Fruit fly (Drosophila melanogaster) whole organism, embryonic: ENCODE results near the gene Fatp1.

ENCODE experiments used
- Abd-B ChIP-seq: fragments of 200-800 bp; sonication (Bioruptor generic); optimal IDR thresholded peaks from 2 replicates; lab custom pipeline; 2018; ENCODE audit warnings: missing biosample characterization, mild to moderate bottlenecking, missing genetic modification characterization, moderate library complexity
- Aef1 ChIP-seq: fragments of 200-800 bp; sonication (Bioruptor generic); IDR thresholded peaks from 3 replicates; pipeline ENCODE4 v1.3.6; 2022; ENCODE audit warnings: missing biosample characterization, missing genetic modification characterization
- Antp ChIP-seq: fragments of 200-800 bp; sonication (Bioruptor generic); optimal IDR thresholded peaks from 3 replicates; lab custom pipeline; 2016; ENCODE audit warnings: missing biosample characterization, missing genetic modification characterization
- Bdp1 ChIP-seq: fragments of 200-800 bp; sonication (Bioruptor generic); optimal IDR thresholded peaks from 3 replicates; lab custom pipeline; 2016; ENCODE audit warnings: missing biosample characterization, missing genetic modification characterization
- Blimp-1 ChIP-seq: fragments of 200-800 bp; sonication (Bioruptor generic); optimal IDR thresholded peaks from 3 replicates; lab custom pipeline; 2018; ENCODE audit warnings: missing biosample characterization, missing genetic modification characterization, mild to moderate bottlenecking, moderate library complexity, missing genetic modification reagents
- CG10979 ChIP-seq: fragments of 200-800 bp; sonication (Bioruptor generic); optimal IDR thresholded peaks from 2 replicates; lab custom pipeline; 2018; ENCODE audit warnings: missing biosample characterization, mild to moderate bottlenecking, missing genetic modification characterization, moderate library complexity
- CG12104 ChIP-seq: fragments of 200-800 bp; sonication (Bioruptor generic); optimal IDR thresholded peaks from 3 replicates; lab custom pipeline; 2016; ENCODE audit warnings: missing biosample characterization, missing genetic modification characterization
- CG13123 ChIP-seq: fragments of 200-800 bp; sonication (Bioruptor generic); optimal IDR thresholded peaks from 2 replicates; lab custom pipeline; 2016; ENCODE audit warnings: missing biosample characterization, missing genetic modification characterization
- CG13775 ChIP-seq: fragments of 200-800 bp; sonication (Bioruptor generic); optimal IDR thresholded peaks from 3 replicates; lab custom pipeline; 2017; ENCODE audit warnings: missing biosample characterization, mild to moderate bottlenecking, missing genetic modification characterization
- CG17328 ChIP-seq: fragments of 200-800 bp; sonication (Bioruptor generic); IDR thresholded peaks from 2 replicates; pipeline ENCODE4 v1.3.6; 2022; ENCODE audit warnings: missing biosample characterization, missing genetic modification characterization
- CG17385 ChIP-seq: fragments of 200-800 bp; sonication (Bioruptor generic); optimal IDR thresholded peaks from 3 replicates; lab custom pipeline; 2018; ENCODE audit warnings: missing biosample characterization, mild to moderate bottlenecking, missing genetic modification characterization
- CG17568 ChIP-seq: fragments of 200-800 bp; sonication (Bioruptor generic); optimal IDR thresholded peaks from 2 replicates; lab custom pipeline; 2018; ENCODE audit warnings: missing biosample characterization, mild to moderate bottlenecking, missing genetic modification characterization, moderate library complexity
- CG18476 ChIP-seq: fragments of 200-800 bp; sonication (Bioruptor generic); optimal IDR thresholded peaks from 2 replicates; lab custom pipeline; 2016; ENCODE audit warnings: missing biosample characterization, mild to moderate bottlenecking, missing genetic modification characterization
- CG2712 ChIP-seq: fragments of 200-800 bp; optimal IDR thresholded peaks from 3 replicates; lab custom pipeline; 2019; ENCODE audit warnings: missing biosample characterization, mild to moderate bottlenecking, missing genetic modification characterization, moderate library complexity
- CG4360 ChIP-seq: fragments of 200-800 bp; sonication (Bioruptor generic); IDR thresholded peaks from 2 replicates; pipeline ENCODE4 v1.3.6; 2022; ENCODE audit warnings: missing biosample characterization, missing genetic modification characterization
- CG6854 ChIP-seq: fragments of 200-800 bp; sonication (Bioruptor generic); optimal IDR thresholded peaks from 3 replicates; lab custom pipeline; 2017; ENCODE audit warnings: missing biosample characterization, mild to moderate bottlenecking, missing genetic modification characterization
- CG7745 ChIP-seq: fragments of 200-800 bp; sonication (Bioruptor generic); optimal IDR thresholded peaks from 2 replicates; lab custom pipeline; 2018; ENCODE audit warnings: missing biosample characterization, mild to moderate bottlenecking, missing genetic modification characterization, moderate library complexity
- CG7839 ChIP-seq: fragments of 200-800 bp; sonication (Bioruptor generic); optimal IDR thresholded peaks from 3 replicates; lab custom pipeline; 2018; ENCODE audit warnings: missing biosample characterization, mild to moderate bottlenecking, missing genetic modification characterization, moderate library complexity
- CG7928 ChIP-seq: fragments of 200-800 bp; sonication (Bioruptor generic); optimal IDR thresholded peaks from 2 replicates; lab custom pipeline; 2017; ENCODE audit warnings: missing biosample characterization, mild to moderate bottlenecking, missing genetic modification characterization
- CG7987 ChIP-seq: fragments of 200-800 bp; sonication (Bioruptor generic); optimal IDR thresholded peaks from 2 replicates; lab custom pipeline; 2018; ENCODE audit warnings: missing biosample characterization, mild to moderate bottlenecking, missing genetic modification characterization, moderate library complexity
- CG8089 ChIP-seq: fragments of 200-800 bp; sonication (Bioruptor generic); optimal IDR thresholded peaks from 3 replicates; lab custom pipeline; 2016; ENCODE audit warnings: missing biosample characterization, missing genetic modification characterization
- CG8765 ChIP-seq: fragments of 200-800 bp; sonication (Bioruptor generic); IDR thresholded peaks from 2 replicates; pipeline ENCODE4 v1.3.6; 2022; ENCODE audit warnings: missing biosample characterization, missing genetic modification characterization
- CG8944 ChIP-seq: fragments of 200-800 bp; sonication (Bioruptor generic); optimal IDR thresholded peaks from 3 replicates; lab custom pipeline; 2016; ENCODE audit warnings: missing biosample characterization, missing genetic modification characterization
- Ets97D ChIP-seq: fragments of 200-800 bp; sonication (Bioruptor generic); optimal IDR thresholded peaks from 3 replicates; lab custom pipeline; 2016; ENCODE audit warnings: missing biosample characterization, missing genetic modification characterization
- Hand ChIP-seq: fragments of 200-800 bp; sonication (Bioruptor generic); optimal IDR thresholded peaks from 2 replicates; lab custom pipeline; 2017; ENCODE audit warnings: mild to moderate bottlenecking, missing biosample characterization, missing genetic modification reagents, missing genetic modification characterization
- Jarid2 ChIP-seq: fragments of 200-800 bp; sonication (Bioruptor generic); optimal IDR thresholded peaks from 3 replicates; lab custom pipeline; 2017; ENCODE audit warnings: mild to moderate bottlenecking, missing biosample characterization, missing genetic modification reagents, missing genetic modification characterization
- Neu2 ChIP-seq: fragments of 200-800 bp; sonication (Bioruptor generic); optimal IDR thresholded peaks from 3 replicates; lab custom pipeline; 2016; ENCODE audit warnings: missing biosample characterization, missing genetic modification characterization, borderline replicate concordance
- Oaz ChIP-seq: fragments of 200-800 bp; sonication (Bioruptor generic); IDR thresholded peaks from 2 replicates; pipeline ENCODE4 v1.3.6; 2022; ENCODE audit warnings: missing biosample characterization, missing genetic modification characterization
- Optix ChIP-seq: fragments of 200-800 bp; sonication (Bioruptor generic); IDR thresholded peaks from 3 replicates; pipeline ENCODE4 v1.3.6; 2022; ENCODE audit warnings: missing biosample characterization, missing genetic modification characterization
- Side ChIP-seq: fragments of 200-800 bp; sonication (Bioruptor generic); optimal IDR thresholded peaks from 2 replicates; lab custom pipeline; 2016; ENCODE audit warnings: missing biosample characterization, missing genetic modification characterization
- Vsx1 ChIP-seq: fragments of 200-800 bp; sonication (Bioruptor generic); optimal IDR thresholded peaks from 2 replicates; lab custom pipeline; 2017; ENCODE audit warnings: missing biosample characterization, mild to moderate bottlenecking, missing genetic modification characterization, missing genetic modification reagents
- ac ChIP-seq: fragments of 200-800 bp; sonication (Bioruptor generic); optimal IDR thresholded peaks from 3 replicates; lab custom pipeline; 2017; ENCODE audit warnings: missing biosample characterization, mild to moderate bottlenecking, missing genetic modification characterization
- grn ChIP-seq: fragments of 200-800 bp; sonication (Bioruptor generic); optimal IDR thresholded peaks from 3 replicates; lab custom pipeline; 2017; ENCODE audit warnings: missing biosample characterization, missing genetic modification characterization
- gsb-n ChIP-seq: fragments of 200-800 bp; sonication (Bioruptor generic); optimal IDR thresholded peaks from 3 replicates; lab custom pipeline; 2018; ENCODE audit warnings: missing biosample characterization, mild to moderate bottlenecking, missing genetic modification characterization
- gt ChIP-seq: fragments of 200-800 bp; sonication (Bioruptor generic); IDR thresholded peaks from 2 replicates; pipeline ENCODE4 v1.3.6; 2022; ENCODE audit warnings: missing biosample characterization, missing genetic modification characterization
- hkb ChIP-seq, 2 experiments: fragments of 200-800 bp in 1 of 2; fragments of >200 bp in 1 of 2; sonication (Bioruptor generic) in 1 of 2; IDR thresholded peaks in 1 of 2; optimal IDR thresholded peaks in 1 of 2; 2 replicates each; pipeline versions ENCODE4 v1.3.6 to Lab custom; 2017 to 2022; ENCODE audit warnings: missing biosample characterization in 1 of 2, missing genetic modification characterization in 1 of 2
- ind ChIP-seq: fragments of 200-800 bp; sonication (Bioruptor generic); optimal IDR thresholded peaks from 3 replicates; lab custom pipeline; 2016; ENCODE audit warnings: missing biosample characterization, missing genetic modification characterization
- ken ChIP-seq: fragments of 200-800 bp; sonication (Bioruptor generic); IDR thresholded peaks from 3 replicates; pipeline ENCODE4 v1.3.6; 2022; ENCODE audit warnings: missing biosample characterization, missing genetic modification characterization
- knrl ChIP-seq: fragments of 200-800 bp; sonication (Bioruptor generic); IDR thresholded peaks from 3 replicates; pipeline ENCODE4 v1.3.6; 2022; ENCODE audit warnings: missing biosample characterization, missing genetic modification characterization; ENCODE audit not compliant: partially characterized antibody
- maf-S ChIP-seq: fragments of 200-800 bp; sonication (Bioruptor generic); optimal IDR thresholded peaks from 2 replicates; lab custom pipeline; 2016; ENCODE audit warnings: missing biosample characterization, missing genetic modification characterization
- mam ChIP-seq: fragments of 200-800 bp; sonication (Bioruptor generic); optimal IDR thresholded peaks from 3 replicates; lab custom pipeline; 2016; ENCODE audit warnings: missing biosample characterization, missing genetic modification characterization
- nerfin-1 ChIP-seq: fragments of 200-800 bp; sonication (Bioruptor generic); optimal IDR thresholded peaks from 3 replicates; lab custom pipeline; 2019; ENCODE audit warnings: missing biosample characterization, mild to moderate bottlenecking, missing genetic modification characterization, moderate library complexity
- oc ChIP-seq: fragments of 200-800 bp; sonication (Bioruptor generic); optimal IDR thresholded peaks from 2 replicates; lab custom pipeline; 2018; ENCODE audit warnings: missing biosample characterization, mild to moderate bottlenecking, missing genetic modification characterization, moderate library complexity
- odd ChIP-seq: fragments of 200-800 bp; sonication (Bioruptor generic); optimal IDR thresholded peaks from 2 replicates; lab custom pipeline; 2017; ENCODE audit warnings: missing biosample characterization, mild to moderate bottlenecking, missing genetic modification characterization
- org-1 ChIP-seq: fragments of 200-800 bp; sonication (Bioruptor generic); optimal IDR thresholded peaks from 2 replicates; lab custom pipeline; 2017; ENCODE audit warnings: missing biosample characterization, missing genetic modification characterization
- sens-2 ChIP-seq: fragments of 200-800 bp; sonication (Bioruptor generic); IDR thresholded peaks from 2 replicates; pipeline ENCODE4 v1.3.6; 2022; ENCODE audit warnings: missing biosample characterization, missing genetic modification characterization
- ssp ChIP-seq: fragments of 200-800 bp; sonication (Bioruptor generic); IDR thresholded peaks from 2 replicates; pipeline ENCODE4 v1.3.6; 2022; ENCODE audit warnings: missing biosample characterization, missing genetic modification characterization
- trem ChIP-seq: fragments of 200-800 bp; optimal IDR thresholded peaks from 3 replicates; lab custom pipeline; 2019; ENCODE audit warnings: missing biosample characterization, mild to moderate bottlenecking, missing genetic modification characterization, moderate library complexity
- zen2 ChIP-seq: fragments of 200-800 bp; sonication (Bioruptor generic); IDR thresholded peaks from 3 replicates; pipeline ENCODE4 v1.3.6; 2022; ENCODE audit warnings: missing biosample characterization, missing genetic modification characterization; ENCODE audit not compliant: partially characterized antibody
- zf30C ChIP-seq: fragments of 200-800 bp; sonication (Bioruptor generic); optimal IDR thresholded peaks from 3 replicates; lab custom pipeline; 2018; ENCODE audit warnings: missing biosample characterization, mild to moderate bottlenecking, missing genetic modification characterization

Fatp1 gene

DNA sequence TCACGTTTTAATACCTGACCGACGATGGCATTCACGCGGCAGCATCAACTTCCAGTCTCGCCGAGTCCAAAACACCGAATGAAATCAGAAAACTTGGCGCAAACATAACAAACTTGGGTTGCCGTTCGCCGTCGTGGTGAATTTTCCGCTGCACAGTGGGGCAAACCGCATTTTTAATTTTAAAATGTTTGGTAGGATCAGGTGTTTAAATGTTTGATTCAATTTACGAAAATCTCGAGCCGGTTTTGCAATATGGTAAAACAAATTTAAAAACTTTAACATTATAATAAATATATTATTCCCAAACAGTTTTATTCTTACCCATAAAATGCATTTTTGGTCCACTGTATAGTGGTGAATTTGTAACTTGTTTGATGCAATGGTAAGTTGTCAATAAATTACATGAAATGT lies 42.7 kb downstream of the Fatp1 start, which contains the start of gene RluA-1:
Gene RluA-1, minus strand, starts transcription at position 82 of the 411 bp plus-strand sequence.
- TF ChIP-seq Jarid2 (GFP tag; lab: Kevin White, UChicago) (peak; percentile 94), gt (GFP tag; lab: Robert Waterston, UW) (peak; percentile 99), Neu2 (no peak), Vsx1 (GFP tag; lab: Kevin White, UChicago) (peak; percentile 98), CG17328 (GFP tag; lab: Robert Waterston, UW) (peak; percentile 100), gsb-n (tag; lab: Kevin White, UChicago) (peak; percentile 100), Blimp-1 (GFP tag; lab: Kevin White, UChicago) (peak; percentile 99), org-1 (GFP tag; lab: Kevin White, UChicago) (peak; percentile 99), zf30C (GFP tag; lab: Kevin White, UChicago) (peak; percentile 38), mam (GFP tag; lab: Kevin White, UChicago) (peak; percentile 61), CG8765 (peak; percentile 98), zen2 (GFP tag; lab: Robert Waterston, UW) (no peak), Side (GFP tag; lab: Kevin White, UChicago) (peak; percentile 89), CG13123 (peak; percentile 98), Ets97D (GFP tag; lab: Kevin White, UChicago) (peak; percentile 92), maf-S (GFP tag; lab: Kevin White, UChicago) (peak; percentile 87), Oaz (GFP tag; lab: Robert Waterston, UW) (peak; percentile 97), Bdp1 (GFP tag; lab: Kevin White, UChicago) (peak; percentile 92), oc (peak; percentile 100), ac (GFP tag; lab: Kevin White, UChicago) (peak; percentile 98), CG18476 (GFP tag; lab: Kevin White, UChicago) (peak; percentile 98), CG8089 (GFP tag; lab: Kevin White, UChicago) (peak; percentile 92), CG10979 (tag; lab: Kevin White, UChicago) (peak; percentile 99), CG7839 (tag; lab: Kevin White, UChicago) (peak; percentile 99), CG7745 (tag; lab: Kevin White, UChicago) (peak; percentile 92), ken (GFP tag; lab: Robert Waterston, UW) (peak; percentile 99), CG6854 (peak; percentile 98), hkb (optimal IDR thresholded peaks at IDR 0.05; lab: Kevin White, UChicago) (no peak), hkb (GFP tag; IDR thresholded peaks at IDR 0.05; lab: Robert Waterston, UW) (peak; percentile 100), Aef1 (GFP tag; lab: Robert Waterston, UW) (peak; percentile 87), trem (tag; lab: Kevin White, UChicago) (peak; percentile 97), Hand (GFP tag; lab: Kevin White, UChicago) (peak; percentile 96), Abd-B (GFP tag; lab: Kevin White, UChicago) (peak; percentile 97), CG17568 (peak; percentile 99), CG4360 (GFP tag; lab: Robert Waterston, UW) (peak; percentile 94), CG13775 (GFP tag; lab: Kevin White, UChicago) (peak; percentile 99), knrl (peak; percentile 71), CG2712 (tag; lab: Kevin White, UChicago) (peak; percentile 100), odd (GFP tag; lab: Kevin White, UChicago) (peak; percentile 99), Optix (GFP tag; lab: Robert Waterston, UW) (peak; percentile 99), ind (peak; percentile 99), Antp (GFP tag; lab: Kevin White, UChicago) (peak; percentile 88), nerfin-1 (tag; lab: Kevin White, UChicago) (peak; percentile 99), CG7987 (GFP tag; lab: Kevin White, UChicago) (peak; percentile 97), CG17385 (peak; percentile 99), sens-2 (GFP tag; lab: Robert Waterston, UW) (peak; percentile 98), ssp (GFP tag; lab: Robert Waterston, UW) (peak; percentile 95), grn (GFP tag; lab: Kevin White, UChicago) (peak; percentile 91), CG7928 (GFP tag; lab: Kevin White, UChicago) (peak; percentile 81), CG8944 (GFP tag; lab: Kevin White, UChicago) (peak; percentile 88), CG12104 (GFP tag; lab: Kevin White, UChicago) (peak; percentile 99)
